Fruit fly (Drosophila melanogaster) whole organism, prepupa: Measurements from ENCODE around the gene CG4476.

Experiments used
- CG31627 ChIP-seq: fragments of 200-800 bp; sonication (Bioruptor generic); optimal IDR thresholded peaks from 3 replicates; lab custom pipeline; 2016; ENCODE audit warnings: missing biosample characterization, missing genetic modification characterization
- CG6854 ChIP-seq: fragments of 200-800 bp; sonication (Bioruptor generic); optimal IDR thresholded peaks from 2 replicates; lab custom pipeline; 2017; ENCODE audit warnings: missing biosample characterization, mild to moderate bottlenecking, missing genetic modification characterization
- CG8632 ChIP-seq: fragments of 200-800 bp; sonication (Bioruptor generic); optimal IDR thresholded peaks from 3 replicates; lab custom pipeline; 2016; ENCODE audit warnings: missing biosample characterization, missing genetic modification characterization
- Ets96B ChIP-seq: fragments of 200-800 bp; optimal IDR thresholded peaks from 2 replicates; lab custom pipeline; 2019; ENCODE audit warnings: missing biosample characterization, mild to moderate bottlenecking, missing genetic modification characterization, moderate library complexity
- Hr39 ChIP-seq: fragments of 200-800 bp; sonication (Bioruptor generic); optimal IDR thresholded peaks from 2 replicates; lab custom pipeline; 2016; ENCODE audit warnings: missing biosample characterization, missing genetic modification characterization
- cyc ChIP-seq: fragments of 200-800 bp; sonication (Bioruptor generic); optimal IDR thresholded peaks from 3 replicates; lab custom pipeline; 2016; ENCODE audit warnings: missing biosample characterization, missing genetic modification characterization

dm6 chr3L:9211302-9211930 is at the start of gene CG4476:
- TF ChIP-seq cyc (GFP tag; lab: Kevin White, UChicago) (no peak), CG6854 (GFP tag; lab: Kevin White, UChicago) (no peak), Ets96B (tag; lab: Kevin White, UChicago) (no peak), CG31627 (no peak), Hr39 (GFP tag; lab: Kevin White, UChicago) (no peak), CG8632 (GFP tag; lab: Kevin White, UChicago) (no peak)
